Worm (Caenorhabditis elegans) whole organism, L1 larva: ENCODE measurements around the gene vps-24.

ENCODE experiments used
- F16B12.6 ChIP-seq: fragments of 150-350 bp; optimal IDR thresholded peaks from 2 replicates; lab custom pipeline; 2014; ENCODE audit warnings: missing biosample characterization, missing genetic modification characterization
- aha-1 ChIP-seq: fragments of 150-350 bp; optimal IDR thresholded peaks from 2 replicates; lab custom pipeline; 2014; ENCODE audit warnings: missing biosample characterization, missing genetic modification characterization
- alr-1 ChIP-seq: fragments of 200-800 bp; sonication (Bioruptor generic); optimal IDR thresholded peaks from 2 replicates; lab custom pipeline; 2018; ENCODE audit warnings: borderline replicate concordance, mild to moderate bottlenecking, missing genetic modification characterization, missing compliant biosample characterization
- aly-2 ChIP-seq: fragments of 150-350 bp; optimal IDR thresholded peaks from 2 replicates; lab custom pipeline; 2014; ENCODE audit warnings: missing biosample characterization, missing genetic modification characterization
- ama-1 ChIP-seq: fragments of 150-350 bp; optimal IDR thresholded peaks from 2 replicates; lab custom pipeline; 2014
- blmp-1 ChIP-seq: fragments of 150-350 bp; optimal IDR thresholded peaks from 2 replicates; lab custom pipeline; 2014; ENCODE audit warnings: missing biosample characterization, missing genetic modification characterization
- ceh-8 ChIP-seq: fragments of 200-800 bp; sonication (Bioruptor generic); optimal IDR thresholded peaks from 2 replicates; lab custom pipeline; 2018; ENCODE audit warnings: mild to moderate bottlenecking, missing genetic modification characterization, moderate library complexity, missing compliant biosample characterization
- ceh-82 ChIP-seq, 3 experiments: fragments of 150-350 bp in 1 of 3; sonication (generic microtip) in 2 of 3; optimal IDR thresholded peaks; 2 replicates each; lab custom pipeline; 2014 to 2017; ENCODE audit warnings: missing biosample characterization in 3 of 3, missing genetic modification characterization in 3 of 3
- ceh-88 ChIP-seq: fragments of 200-800 bp; sonication (Bioruptor generic); IDR thresholded peaks from 2 replicates; pipeline ENCODE4 v1.3.6; 2022; ENCODE audit warnings: missing genetic modification characterization, missing compliant biosample characterization
- ceh-90 ChIP-seq: sonication (generic microtip); optimal IDR thresholded peaks from 2 replicates; lab custom pipeline; 2016; ENCODE audit warnings: missing genetic modification characterization, missing compliant biosample characterization
- ces-1 ChIP-seq: fragments of 150-350 bp; optimal IDR thresholded peaks from 2 replicates; lab custom pipeline; 2014; ENCODE audit warnings: missing biosample characterization, missing genetic modification reagents, missing genetic modification characterization
- dpl-1 ChIP-seq, 3 experiments: fragments of 150-350 bp in 2 of 3; sonication (generic microtip) in 1 of 3; optimal IDR thresholded peaks; 2 replicates each; lab custom pipeline; 2014 to 2017; ENCODE audit warnings: missing biosample characterization in 3 of 3, missing genetic modification characterization in 3 of 3, missing genetic modification reagents in 3 of 3
- efl-1 ChIP-seq, 4 experiments: fragments of 150-350 bp; optimal IDR thresholded peaks in 3 of 4; peaks in 1 of 4; 1 replicate in 1 of 4; 2 replicates in 3 of 4; lab custom pipeline; 2014; ENCODE audit warnings: missing biosample characterization in 2 of 4, missing genetic modification characterization in 2 of 4, missing genetic modification reagents in 2 of 4
- efl-3 ChIP-seq: fragments of 200-800 bp; sonication (Bioruptor generic); optimal IDR thresholded peaks from 2 replicates; lab custom pipeline; 2018; ENCODE audit warnings: mild to moderate bottlenecking, missing genetic modification characterization, missing compliant biosample characterization
- elt-3 ChIP-seq, 6 experiments: fragments of 150-350 bp in 1 of 6; sonication (generic microtip); optimal IDR thresholded peaks; 2 replicates each; lab custom pipeline; 2017 to 2018; ENCODE audit warnings: missing biosample characterization in 6 of 6, missing genetic modification characterization in 6 of 6, inconsistent platforms in 1 of 6
- fkh-4 ChIP-seq: sonication (generic microtip); optimal IDR thresholded peaks from 2 replicates; lab custom pipeline; 2016; ENCODE audit warnings: missing compliant biosample characterization, missing genetic modification characterization, borderline replicate concordance
- fos-1 ChIP-seq: fragments of 150-350 bp; optimal IDR thresholded peaks from 2 replicates; lab custom pipeline; 2014; ENCODE audit warnings: missing biosample characterization, missing genetic modification characterization
- grh-1 ChIP-seq: fragments of 200-800 bp; sonication (Bioruptor generic); IDR thresholded peaks from 2 replicates; pipeline ENCODE4 v1.3.6; 2022; ENCODE audit warnings: missing genetic modification reagents, missing genetic modification characterization, missing compliant biosample characterization
- hlh-17 ChIP-seq: fragments of 200-800 bp; sonication (Bioruptor generic); optimal IDR thresholded peaks from 2 replicates; lab custom pipeline; 2018; ENCODE audit warnings: missing genetic modification characterization, mild to moderate bottlenecking, missing compliant biosample characterization, moderate library complexity, borderline replicate concordance
- hpl-2 ChIP-seq: fragments of 150-350 bp; optimal IDR thresholded peaks from 2 replicates; lab custom pipeline; 2014; ENCODE audit warnings: missing biosample characterization, missing genetic modification reagents, missing genetic modification characterization
- isw-1 ChIP-seq: fragments of 200-800 bp; sonication (Bioruptor generic); IDR thresholded peaks from 2 replicates; pipeline ENCODE4 v1.3.6; 2022; ENCODE audit warnings: missing genetic modification characterization, missing compliant biosample characterization
- lin-13 ChIP-seq: fragments of 150-350 bp; optimal IDR thresholded peaks from 2 replicates; lab custom pipeline; 2014; ENCODE audit warnings: missing biosample characterization, missing genetic modification reagents, missing genetic modification characterization
- lin-35 ChIP-seq, 2 experiments: fragments of 150-350 bp; optimal IDR thresholded peaks; 2 replicates each; lab custom pipeline; 2014; ENCODE audit warnings: missing biosample characterization in 2 of 2, missing genetic modification characterization in 2 of 2, missing genetic modification reagents in 2 of 2
- lir-3 ChIP-seq: sonication (generic microtip); optimal IDR thresholded peaks from 2 replicates; lab custom pipeline; 2016; ENCODE audit warnings: mild to moderate bottlenecking, missing genetic modification characterization, moderate library complexity, missing compliant biosample characterization; ENCODE audit not compliant: poor library complexity
- lsy-2 ChIP-seq, 2 experiments: fragments of 150-350 bp; optimal IDR thresholded peaks; 2 replicates each; lab custom pipeline; 2014; ENCODE audit warnings: missing biosample characterization in 2 of 2, missing genetic modification characterization in 2 of 2
- mab-9 ChIP-seq: fragments of 200-800 bp; sonication (Bioruptor generic); IDR thresholded peaks from 2 replicates; pipeline ENCODE4 v1.3.6; 2022; ENCODE audit warnings: missing genetic modification reagents, missing genetic modification characterization, missing compliant biosample characterization
- mef-2 ChIP-seq: fragments of 150-350 bp; optimal IDR thresholded peaks from 2 replicates; lab custom pipeline; 2014; ENCODE audit warnings: missing biosample characterization, missing genetic modification characterization
- mep-1 ChIP-seq: fragments of 150-350 bp; optimal IDR thresholded peaks from 2 replicates; lab custom pipeline; 2014; ENCODE audit warnings: missing biosample characterization, missing genetic modification characterization
- nhr-12 ChIP-seq: sonication (generic microtip); optimal IDR thresholded peaks from 2 replicates; lab custom pipeline; 2017; ENCODE audit warnings: missing biosample characterization, missing genetic modification characterization
- nhr-19 ChIP-seq: fragments of 200-800 bp; sonication (Bioruptor generic); conservative IDR thresholded peaks from 2 replicates; pipeline ENCODE4 v1.3.6; 2022; ENCODE audit warnings: missing genetic modification characterization, missing compliant biosample characterization
- nhr-20 ChIP-seq: sonication (generic microtip); optimal IDR thresholded peaks from 2 replicates; lab custom pipeline; 2016; ENCODE audit warnings: mild to moderate bottlenecking, missing genetic modification characterization, missing compliant biosample characterization
- nhr-237 ChIP-seq: fragments of 150-350 bp; optimal IDR thresholded peaks from 2 replicates; lab custom pipeline; 2014; ENCODE audit warnings: missing biosample characterization, missing genetic modification characterization
- nhr-28 ChIP-seq: fragments of 150-350 bp; optimal IDR thresholded peaks from 2 replicates; lab custom pipeline; 2014; ENCODE audit warnings: missing biosample characterization, missing genetic modification characterization
- nhr-47 ChIP-seq: sonication (generic microtip); optimal IDR thresholded peaks from 2 replicates; lab custom pipeline; 2016; ENCODE audit warnings: mild to moderate bottlenecking, missing genetic modification characterization, moderate library complexity, missing compliant biosample characterization
- nhr-71 ChIP-seq: sonication (generic microtip); optimal IDR thresholded peaks from 2 replicates; lab custom pipeline; 2016; ENCODE audit warnings: mild to moderate bottlenecking, missing genetic modification characterization, moderate library complexity, missing compliant biosample characterization
- nhr-76 ChIP-seq: sonication (generic microtip); optimal IDR thresholded peaks from 2 replicates; lab custom pipeline; 2017; ENCODE audit warnings: missing biosample characterization, missing genetic modification characterization
- nhr-85 ChIP-seq: sonication (generic microtip); peaks from one replicate; lab custom pipeline; 2016; ENCODE audit warnings: missing genetic modification characterization, inconsistent platforms, missing compliant biosample characterization
- nhr-90 ChIP-seq: sonication (generic microtip); optimal IDR thresholded peaks from 2 replicates; lab custom pipeline; 2016; ENCODE audit warnings: mild to moderate bottlenecking, missing genetic modification characterization, missing compliant biosample characterization; ENCODE audit not compliant: poor library complexity
- pag-3 ChIP-seq: sonication (generic microtip); optimal IDR thresholded peaks from 2 replicates; lab custom pipeline; 2017; ENCODE audit warnings: missing genetic modification characterization, mild to moderate bottlenecking, missing compliant biosample characterization, antibody characterized with exemption, borderline replicate concordance; ENCODE audit not compliant: insufficient read depth
- pqm-1 ChIP-seq: sonication (generic microtip); optimal IDR thresholded peaks from 3 replicates; lab custom pipeline; 2017; ENCODE audit warnings: missing biosample characterization, missing genetic modification characterization
- rnt-1 ChIP-seq: sonication (generic microtip); optimal IDR thresholded peaks from 2 replicates; lab custom pipeline; 2016; ENCODE audit warnings: mild to moderate bottlenecking, missing genetic modification characterization, moderate library complexity, missing compliant biosample characterization
- skn-1 ChIP-seq: fragments of 150-350 bp; optimal IDR thresholded peaks from 2 replicates; lab custom pipeline; 2014; ENCODE audit warnings: missing biosample characterization, missing genetic modification characterization
- snu-23 ChIP-seq: sonication (generic microtip); optimal IDR thresholded peaks from 2 replicates; lab custom pipeline; 2016; ENCODE audit warnings: missing genetic modification characterization, missing compliant biosample characterization
- sptf-1 ChIP-seq: fragments of 150-350 bp; optimal IDR thresholded peaks from 2 replicates; lab custom pipeline; 2014; ENCODE audit warnings: missing biosample characterization, missing genetic modification characterization
- sup-37 ChIP-seq: fragments of 200-800 bp; sonication (Bioruptor generic); optimal IDR thresholded peaks from 2 replicates; lab custom pipeline; 2018; ENCODE audit warnings: mild to moderate bottlenecking, missing genetic modification characterization, missing compliant biosample characterization
- swsn-7 ChIP-seq: sonication (generic microtip); optimal IDR thresholded peaks from 2 replicates; lab custom pipeline; 2016; ENCODE audit warnings: missing genetic modification characterization, missing compliant biosample characterization
- tlp-1 ChIP-seq: fragments of 150-350 bp; optimal IDR thresholded peaks from 2 replicates; lab custom pipeline; 2014; ENCODE audit warnings: missing biosample characterization, missing genetic modification characterization
- unc-130 ChIP-seq: fragments of 150-350 bp; optimal IDR thresholded peaks from 2 replicates; lab custom pipeline; 2017; ENCODE audit warnings: missing biosample characterization, missing genetic modification characterization, inconsistent platforms
- unc-30 ChIP-seq: sonication (generic microtip); optimal IDR thresholded peaks from 2 replicates; lab custom pipeline; 2017; ENCODE audit warnings: missing biosample characterization, missing genetic modification characterization
- unc-62 ChIP-seq: fragments of 150-350 bp; optimal IDR thresholded peaks from 2 replicates; lab custom pipeline; 2014; ENCODE audit warnings: missing biosample characterization, missing genetic modification reagents, missing genetic modification characterization
- unc-86 ChIP-seq: sonication (generic microtip); optimal IDR thresholded peaks from 2 replicates; lab custom pipeline; 2016; ENCODE audit warnings: missing genetic modification characterization, missing compliant biosample characterization
- unc-98 ChIP-seq: fragments of 200-800 bp; sonication (Bioruptor generic); IDR thresholded peaks from 2 replicates; pipeline ENCODE4 v1.3.6; 2022; ENCODE audit warnings: missing genetic modification characterization, missing compliant biosample characterization
- vab-15 ChIP-seq: sonication (generic microtip); optimal IDR thresholded peaks from 2 replicates; lab custom pipeline; 2017; ENCODE audit warnings: missing genotype, mild to moderate bottlenecking, missing genetic modification characterization, missing compliant biosample characterization
- zag-1 ChIP-seq: fragments of 150-350 bp; optimal IDR thresholded peaks from 2 replicates; lab custom pipeline; 2014; ENCODE audit warnings: missing biosample characterization, missing genetic modification characterization

vps-24 gene

ce11 chrII:4946775-4947174, 47.0 kb upstream of the vps-24 start:
- TF ChIP-seq fos-1 (tag; lab: Kevin White, UChicago): no peak
- TF ChIP-seq alr-1: no peak
- TF ChIP-seq rnt-1 (tag; lab: Kevin White, UChicago): peak; percentile 12
- peak; percentile 84 for TF ChIP-seq F16B12.6 (tag; lab: Kevin White, UChicago)
- TF ChIP-seq unc-98: no peak
- no peak for TF ChIP-seq efl-3 (GFP tag; lab: Kevin White, UChicago)
- TF ChIP-seq sptf-1 (tag; lab: Kevin White, UChicago): no peak
- no peak for TF ChIP-seq ceh-90 (tag; lab: Kevin White, UChicago)
- TF ChIP-seq nhr-237 (tag; lab: Kevin White, UChicago): no peak
- TF ChIP-seq nhr-85 (tag; lab: Kevin White, UChicago): no peak
- TF ChIP-seq aly-2 (tag; lab: Kevin White, UChicago): no peak
- TF ChIP-seq lin-13 (GFP tag; lab: Kevin White, UChicago): no peak
- TF ChIP-seq ceh-82 (tag; optimal IDR thresholded peaks at IDR 0.05; lab: Kevin White, UChicago): no peak
- TF ChIP-seq ces-1 (GFP tag; lab: Kevin White, UChicago): no peak
- no peak for TF ChIP-seq hlh-17 (GFP tag; lab: Kevin White, UChicago)
- no peak for TF ChIP-seq aha-1 (tag; lab: Kevin White, UChicago)
- no peak for TF ChIP-seq swsn-7 (tag; lab: Kevin White, UChicago)
- no peak for TF ChIP-seq ceh-88 (GFP tag; lab: Robert Waterston, UW)
- TF ChIP-seq dpl-1 (GFP tag; optimal IDR thresholded peaks at IDR 0.05; lab: Kevin White, UChicago): peak in 2 of 3 experiments; percentile 39 to 40
- TF ChIP-seq lir-3 (tag; lab: Kevin White, UChicago): no peak
- TF ChIP-seq mep-1: peak; percentile 38
- TF ChIP-seq hpl-2: no peak
- no peak for TF ChIP-seq ceh-8
- no peak for TF ChIP-seq unc-86 (tag; lab: Kevin White, UChicago)
- TF ChIP-seq nhr-76 (tag; lab: Kevin White, UChicago): no peak
- TF ChIP-seq ama-1 (lab: Kevin White, UChicago): no peak
- no peak for TF ChIP-seq unc-30 (tag; lab: Kevin White, UChicago)
- no peak for TF ChIP-seq nhr-28 (tag; lab: Kevin White, UChicago)
- peak; percentile 6 for TF ChIP-seq nhr-71
- no peak for TF ChIP-seq mef-2 (tag; lab: Kevin White, UChicago)
- no peak for TF ChIP-seq sup-37
- peak; percentile 40 for TF ChIP-seq snu-23 (GFP tag; lab: Kevin White, UChicago)
- no peak for TF ChIP-seq isw-1 (GFP tag; lab: Robert Waterston, UW)
- no peak for TF ChIP-seq unc-62 (GFP tag; lab: Kevin White, UChicago)
- no peak for TF ChIP-seq blmp-1 (tag; lab: Kevin White, UChicago)
- no peak for TF ChIP-seq nhr-90 (tag; lab: Kevin White, UChicago)
- TF ChIP-seq lsy-2 (tag; optimal IDR thresholded peaks at IDR 0.05; lab: Kevin White, UChicago): peak in 1 of 2 experiments; percentile 41
- no peak for TF ChIP-seq vab-15
- no peak for TF ChIP-seq nhr-47
- no peak for TF ChIP-seq unc-130 (tag; lab: Kevin White, UChicago)
- peak; percentile 31 to 43 for TF ChIP-seq efl-1 (optimal IDR thresholded peaks at IDR 0.05; lab: Kevin White, UChicago)
- peak; percentile 49 to 88 for TF ChIP-seq efl-1 (GFP tag; optimal IDR thresholded peaks at IDR 0.05 in 1 of 2; lab: Kevin White, UChicago)
- no peak for TF ChIP-seq pag-3 (tag; lab: Kevin White, UChicago)
- no peak for TF ChIP-seq nhr-12 (tag; lab: Kevin White, UChicago)
- peak; percentile 16 for TF ChIP-seq skn-1 (tag; lab: Kevin White, UChicago)
- no peak for TF ChIP-seq pqm-1 (tag; lab: Kevin White, UChicago)
- no peak for TF ChIP-seq grh-1 (GFP tag; lab: Robert Waterston, UW)
- TF ChIP-seq fkh-4: no peak
- no peak for TF ChIP-seq nhr-19 (GFP tag; lab: Robert Waterston, UW)
- TF ChIP-seq lin-35 (GFP tag; optimal IDR thresholded peaks at IDR 0.05; lab: Kevin White, UChicago): peak; percentile 23 to 37
- no peak for TF ChIP-seq zag-1 (tag; lab: Kevin White, UChicago)
- TF ChIP-seq mab-9 (GFP tag; lab: Robert Waterston, UW): no peak
- TF ChIP-seq tlp-1 (tag; lab: Kevin White, UChicago): no peak
- no peak for TF ChIP-seq nhr-20
- TF ChIP-seq elt-3 (tag; optimal IDR thresholded peaks at IDR 0.05; lab: Kevin White, UChicago): no peak
